Worm (Caenorhabditis elegans): ENCODE results near the gene T25B2.2.

DNA sequence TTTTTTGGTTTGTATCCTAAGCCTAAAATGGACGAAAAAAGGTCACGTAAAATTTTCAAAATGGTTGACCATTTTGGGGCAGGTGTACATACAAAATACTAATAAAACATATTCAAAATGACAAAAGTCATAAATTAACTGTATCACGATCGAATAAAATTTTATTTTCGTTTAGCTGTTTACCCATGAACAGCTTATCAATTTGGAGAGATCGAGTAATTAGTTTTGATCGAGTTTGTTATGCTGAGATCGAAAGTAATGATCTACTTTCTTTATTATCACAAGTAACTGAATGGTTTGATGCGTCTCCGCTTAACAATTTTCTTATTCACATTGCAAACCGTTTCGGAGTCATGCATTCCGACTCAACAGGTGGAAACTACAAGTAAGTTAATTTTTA is 18.4 kb downstream of the T25B2.2 start, which contains the start of gene T13C5.10:
- no peak for TF ChIP-seq lsy-2 (tag; optimal IDR thresholded peaks at IDR 0.05)
- TF ChIP-seq unc-62 (GFP tag; optimal IDR thresholded peaks at IDR 0.05 in 1 of 2): no peak
- TF ChIP-seq unc-62 (tag; optimal IDR thresholded peaks at IDR 0.05): no peak
